Fruit fly (Drosophila melanogaster) whole organism, pupa: Measurements from ENCODE around the gene Creld.

Experiments used
- CG10348 ChIP-seq: fragments of 200-800 bp; sonication (Bioruptor generic); IDR thresholded peaks from 2 replicates; pipeline ENCODE4 v1.3.6; 2022; ENCODE audit warnings: missing biosample characterization, missing genetic modification characterization
- CG12605 ChIP-seq: fragments of 200-800 bp; sonication (Bioruptor generic); IDR thresholded peaks from 2 replicates; pipeline ENCODE4 v1.3.6; 2022; ENCODE audit warnings: missing biosample characterization, missing genetic modification characterization
- CG13204 ChIP-seq: fragments of 200-800 bp; sonication (Bioruptor generic); optimal IDR thresholded peaks from 2 replicates; lab custom pipeline; 2018; ENCODE audit warnings: missing biosample characterization, mild to moderate bottlenecking, missing genetic modification characterization, moderate library complexity
- CG14655 ChIP-seq: fragments of 200-800 bp; sonication (Bioruptor generic); optimal IDR thresholded peaks from 3 replicates; lab custom pipeline; 2017; ENCODE audit warnings: mild to moderate bottlenecking, missing biosample characterization, missing genetic modification reagents, missing genetic modification characterization
- CG15710 ChIP-seq: fragments of 200-800 bp; sonication (Bioruptor generic); optimal IDR thresholded peaks from 2 replicates; lab custom pipeline; 2018; ENCODE audit warnings: missing biosample characterization, mild to moderate bottlenecking, missing genetic modification characterization, moderate library complexity
- CG17806 ChIP-seq: fragments of 200-800 bp; sonication (Bioruptor generic); optimal IDR thresholded peaks from 2 replicates; lab custom pipeline; 2018; ENCODE audit warnings: missing biosample characterization, mild to moderate bottlenecking, missing genetic modification characterization, moderate library complexity
- CG32121 ChIP-seq: fragments of 200-800 bp; sonication (Bioruptor generic); IDR thresholded peaks from 2 replicates; pipeline ENCODE4 v1.3.6; 2022; ENCODE audit warnings: missing biosample characterization, missing genetic modification characterization
- CG34367 ChIP-seq: fragments of 200-800 bp; sonication (Bioruptor generic); optimal IDR thresholded peaks from 2 replicates; lab custom pipeline; 2018; ENCODE audit warnings: missing biosample characterization, mild to moderate bottlenecking, missing genetic modification characterization
- CG4496 ChIP-seq: fragments of 200-800 bp; sonication (Bioruptor generic); IDR thresholded peaks from 3 replicates; pipeline ENCODE4 v1.3.6; 2022; ENCODE audit warnings: missing biosample characterization, missing genetic modification characterization
- CG8159 ChIP-seq: fragments of 200-800 bp; sonication (Bioruptor generic); optimal IDR thresholded peaks from 3 replicates; lab custom pipeline; 2018; ENCODE audit warnings: missing biosample characterization, mild to moderate bottlenecking, missing genetic modification characterization, moderate library complexity
- CG8301 ChIP-seq: fragments of 200-800 bp; sonication (Bioruptor generic); optimal IDR thresholded peaks from 2 replicates; lab custom pipeline; 2018; ENCODE audit warnings: missing biosample characterization, mild to moderate bottlenecking, missing genetic modification characterization
- CG9948 ChIP-seq: fragments of 200-800 bp; sonication (Bioruptor generic); optimal IDR thresholded peaks from 2 replicates; lab custom pipeline; 2018; ENCODE audit warnings: missing biosample characterization, mild to moderate bottlenecking, missing genetic modification characterization, moderate library complexity
- D1 ChIP-seq: fragments of 200-800 bp; sonication (Bioruptor generic); optimal IDR thresholded peaks from 2 replicates; lab custom pipeline; 2018; ENCODE audit warnings: missing biosample characterization, mild to moderate bottlenecking, missing genetic modification characterization, moderate library complexity
- EcR ChIP-seq: fragments of 200-800 bp; sonication (Bioruptor generic); optimal IDR thresholded peaks from 3 replicates; lab custom pipeline; 2019; ENCODE audit warnings: missing biosample characterization, missing genetic modification characterization, mild to moderate bottlenecking, moderate library complexity, missing genetic modification reagents
- Ets98B ChIP-seq: fragments of 200-800 bp; sonication (Bioruptor generic); IDR thresholded peaks from 2 replicates; pipeline ENCODE4 v1.3.6; 2022; ENCODE audit warnings: missing biosample characterization, missing genetic modification characterization
- Pif1A ChIP-seq: fragments of 200-800 bp; sonication (Bioruptor generic); optimal IDR thresholded peaks from 3 replicates; lab custom pipeline; 2016; ENCODE audit warnings: missing biosample characterization, missing genetic modification characterization
- Pif1B ChIP-seq: fragments of 200-800 bp; sonication (Bioruptor generic); optimal IDR thresholded peaks from 3 replicates; lab custom pipeline; 2016; ENCODE audit warnings: missing biosample characterization, missing genetic modification characterization
- Snoo ChIP-seq: fragments of 200-800 bp; sonication (Bioruptor generic); optimal IDR thresholded peaks from 3 replicates; lab custom pipeline; 2017; ENCODE audit warnings: missing biosample characterization, mild to moderate bottlenecking, missing genetic modification characterization, inconsistent platforms
- fd96Ca ChIP-seq: fragments of 200-800 bp; sonication (Bioruptor generic); IDR thresholded peaks from 3 replicates; pipeline ENCODE4 v1.3.6; 2022; ENCODE audit warnings: missing biosample characterization, missing genetic modification characterization
- gl ChIP-seq: fragments of 200-800 bp; sonication (Bioruptor generic); optimal IDR thresholded peaks from 2 replicates; lab custom pipeline; 2018; ENCODE audit warnings: missing biosample characterization, mild to moderate bottlenecking, missing genetic modification characterization
- rn ChIP-seq: fragments of 200-800 bp; sonication (Bioruptor generic); IDR thresholded peaks from 2 replicates; pipeline ENCODE4 v1.3.6; 2022; ENCODE audit warnings: missing biosample characterization, missing genetic modification characterization

Creld gene

DNA sequence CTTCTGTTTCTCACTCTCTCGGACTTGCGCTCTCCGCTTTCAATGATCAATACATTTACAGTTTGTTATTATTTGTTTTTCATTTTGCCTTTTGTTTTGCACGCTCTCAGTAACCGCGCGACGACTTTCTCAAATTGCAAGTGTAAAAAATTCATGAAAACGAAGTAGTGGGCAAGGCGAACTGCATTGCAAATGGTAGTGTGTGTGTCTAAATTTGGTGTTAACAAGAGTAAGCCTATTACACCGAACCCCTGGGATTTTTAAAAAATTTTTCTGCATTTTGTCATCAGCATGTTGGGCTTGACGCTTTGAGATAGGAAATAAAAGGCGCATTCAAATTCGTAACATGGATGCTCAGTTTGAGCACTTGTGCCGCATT lies 34.9 kb upstream of the Creld start:
- TF ChIP-seq Snoo (tag; lab: Kevin White, UChicago), result no peak
- TF ChIP-seq CG12605 (GFP tag; lab: Robert Waterston, UW), result 0 out of 2 replicates have a peak, but pooled peaks have one; percentile 7

DNA sequence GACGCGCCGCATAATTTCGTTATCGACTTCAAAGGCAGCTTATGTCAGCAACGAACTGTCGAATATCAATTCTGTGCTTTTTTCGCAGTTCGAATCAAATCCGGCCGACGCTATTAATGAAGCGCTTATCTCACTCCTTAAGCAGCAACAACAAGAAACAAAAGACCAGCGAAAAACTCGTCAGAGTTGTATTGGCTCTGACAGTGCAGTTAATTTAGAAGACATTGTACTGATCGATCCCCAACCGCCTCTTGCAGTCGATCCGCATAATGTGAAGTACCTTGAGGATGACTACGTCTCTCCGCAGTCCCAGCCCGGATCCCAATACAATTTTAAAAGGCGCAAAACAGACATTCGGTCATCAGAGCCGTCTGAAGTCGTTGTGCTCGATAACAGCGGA lies 32.6 kb upstream of the Creld start:
- TF ChIP-seq D1 (tag; lab: Kevin White, UChicago) (no peak), CG15710 (tag; lab: Kevin White, UChicago) (no peak), Pif1A (GFP tag; lab: Kevin White, UChicago) (no peak), CG4496 (no peak), CG14655 (GFP tag; lab: Kevin White, UChicago) (no peak), CG13204 (GFP tag; lab: Kevin White, UChicago) (no peak), CG8301 (tag; lab: Kevin White, UChicago) (no peak), rn (no peak), CG17806 (tag; lab: Kevin White, UChicago) (no peak), CG8159 (tag; lab: Kevin White, UChicago) (no peak), CG9948 (tag; lab: Kevin White, UChicago) (no peak), Ets98B (GFP tag; lab: Robert Waterston, UW) (no peak), EcR (GFP tag; lab: Kevin White, UChicago) (no peak), CG12605 (GFP tag; lab: Robert Waterston, UW) (no peak), CG10348 (no peak), Pif1B (GFP tag; lab: Kevin White, UChicago) (no peak), CG34367 (no peak), CG32121 (no peak)

DNA sequence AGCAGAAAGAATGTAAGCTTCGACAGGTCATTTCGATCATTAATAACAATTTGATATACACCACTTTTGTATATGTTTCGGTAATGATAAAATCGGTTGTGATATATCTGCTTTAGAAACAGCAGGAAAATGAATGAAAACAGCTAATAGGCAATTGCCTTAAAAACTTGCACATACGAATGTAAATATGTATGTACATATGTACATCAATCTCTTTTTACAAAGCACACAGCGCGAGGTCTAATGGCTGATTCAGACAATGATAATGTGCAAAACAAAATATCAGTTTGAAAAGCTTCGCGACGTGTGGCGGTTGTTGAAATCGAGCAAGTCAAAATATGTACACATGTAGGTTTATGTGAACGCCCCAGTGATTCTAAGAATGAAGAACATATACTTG lies 30.7 kb upstream of the Creld start, which contains the start of gene galectin:
Gene galectin (plus strand): TSS at position 301 of the 400 bp plus-strand sequence.
- TF ChIP-seq Snoo (tag; lab: Kevin White, UChicago) (no peak), CG9948 (tag; lab: Kevin White, UChicago) (no peak), Ets98B (GFP tag; lab: Robert Waterston, UW) (no peak), CG4496 (no peak), Pif1B (GFP tag; lab: Kevin White, UChicago) (no peak), CG32121 (no peak), CG8301 (tag; lab: Kevin White, UChicago) (no peak), D1 (tag; lab: Kevin White, UChicago) (no peak), gl (tag; lab: Kevin White, UChicago) (no peak), CG14655 (GFP tag; lab: Kevin White, UChicago) (no peak)

DNA sequence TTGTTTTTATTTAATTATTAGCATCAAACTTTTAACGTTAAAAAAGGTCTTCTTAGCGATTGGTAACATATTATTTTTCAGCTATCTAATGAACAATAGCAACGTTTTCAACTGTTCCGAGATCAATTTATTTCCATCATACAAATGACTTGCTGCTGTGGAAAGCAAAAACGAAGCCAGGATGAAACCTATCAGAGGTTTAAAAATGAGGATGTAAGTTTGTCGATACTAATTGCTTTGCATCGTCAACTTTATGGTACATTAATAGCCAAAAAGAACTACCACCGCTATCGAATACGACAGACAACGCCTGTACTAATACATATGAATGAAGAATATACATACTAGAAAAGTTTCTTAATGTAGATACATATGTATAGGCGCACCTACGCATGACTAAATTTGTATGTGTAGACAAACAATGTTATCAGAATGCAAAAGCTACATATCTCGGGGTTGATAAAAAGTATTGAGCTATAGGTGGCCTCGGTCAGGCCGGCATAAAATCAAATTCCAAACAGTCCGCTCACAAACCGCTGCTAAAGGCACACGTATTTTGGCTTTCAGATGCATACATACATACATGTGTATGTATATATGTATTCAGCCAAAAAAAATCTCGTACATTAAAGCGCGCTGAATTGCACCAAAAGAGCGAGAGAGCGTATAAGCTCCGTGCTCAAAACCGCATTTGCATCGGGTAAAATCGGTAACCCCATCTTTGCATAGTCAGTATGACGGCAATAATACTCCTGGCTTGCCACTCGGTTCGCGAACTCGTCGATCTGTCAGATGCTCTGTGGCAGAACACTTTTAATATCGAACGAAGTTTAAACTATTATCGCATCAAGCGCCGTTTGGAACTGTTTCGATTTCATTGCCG lies 30.1 kb upstream of the Creld start:
- TF ChIP-seq CG12605 (GFP tag; lab: Robert Waterston, UW) (0 out of 2 replicates have a peak, but pooled peaks have one; percentile 7), CG4496 (peak; percentile 56; the same call in 1 of the 3 replicates), Ets98B (GFP tag; lab: Robert Waterston, UW) (peak; percentile 40; the same call in 1 of the 2 replicates), CG10348 (no peak), CG13204 (GFP tag; lab: Kevin White, UChicago) (no peak)
- TF ChIP-seq, all 21 proteins: peak for 3

DNA sequence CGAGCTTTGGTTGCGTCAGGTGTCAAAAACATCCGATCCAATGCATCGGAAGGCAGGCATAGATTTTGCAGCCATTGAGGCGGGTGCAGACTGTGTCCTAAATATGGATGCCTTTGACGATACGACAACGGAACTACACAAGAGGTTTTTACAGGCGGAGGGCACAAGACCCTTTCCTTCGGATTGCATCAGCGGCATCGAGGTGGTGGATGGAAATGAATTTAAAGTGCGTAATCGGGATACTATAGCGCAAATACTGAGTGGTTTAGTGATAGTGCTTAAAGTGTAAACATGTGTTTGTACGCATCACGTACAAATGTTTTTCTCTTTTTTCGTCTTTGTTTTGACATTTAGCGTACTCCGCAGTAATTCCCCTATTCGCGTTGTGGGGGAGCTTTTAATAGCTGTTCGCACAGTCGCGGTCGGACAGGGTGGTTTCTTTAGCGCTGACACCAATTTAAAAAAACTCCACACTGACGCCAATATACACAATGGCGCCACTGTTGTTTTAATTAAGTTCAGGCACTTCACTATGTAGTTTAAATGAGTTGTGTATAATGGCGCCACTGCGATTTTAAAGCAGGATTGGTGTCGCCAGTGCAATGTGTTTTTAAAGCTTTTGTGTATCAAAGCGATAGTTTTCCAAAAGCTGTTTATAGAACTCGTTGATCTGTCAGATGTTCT lies 29.3 kb upstream of the Creld start:
- no peak for TF ChIP-seq Pif1A (GFP tag; lab: Kevin White, UChicago)
- TF ChIP-seq CG9948 (tag; lab: Kevin White, UChicago), result no peak
- no peak for TF ChIP-seq fd96Ca (GFP tag; lab: Robert Waterston, UW)
- TF ChIP-seq D1 (tag; lab: Kevin White, UChicago), result no peak
- TF ChIP-seq rn, result no peak
- no peak for TF ChIP-seq CG15710 (tag; lab: Kevin White, UChicago)
- no peak for TF ChIP-seq Snoo (tag; lab: Kevin White, UChicago)
- no peak for TF ChIP-seq CG8159 (tag; lab: Kevin White, UChicago)
- no peak for TF ChIP-seq CG10348

DNA sequence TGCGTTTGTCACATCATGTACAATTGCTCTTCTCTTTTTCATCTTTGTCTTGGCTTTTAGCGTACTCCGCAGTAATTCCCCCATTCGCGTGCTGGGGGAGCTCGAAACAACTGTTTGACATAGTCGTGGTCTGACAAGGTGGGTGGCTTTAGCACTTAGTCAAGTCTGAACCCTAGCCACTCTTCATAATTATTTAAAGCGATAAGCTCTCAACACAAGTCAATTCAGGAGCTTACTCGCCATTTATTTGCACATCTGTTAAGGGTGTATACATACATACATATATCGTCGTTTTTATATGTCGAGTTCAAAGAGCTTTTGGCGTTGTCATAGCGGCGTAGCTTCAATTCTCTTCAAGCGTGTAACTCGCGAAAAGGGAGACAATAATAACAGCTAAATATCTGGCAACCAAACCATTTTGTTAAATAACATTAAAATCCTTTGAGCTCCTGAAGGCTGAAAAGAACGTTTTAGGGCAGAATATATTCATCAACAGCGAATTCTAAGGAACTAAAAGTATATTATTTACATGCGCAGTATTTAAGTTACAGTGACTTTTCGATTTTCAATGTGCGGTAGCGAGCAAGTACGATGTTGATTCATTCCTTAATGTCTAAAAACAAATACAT lies 28.3 kb upstream of the Creld start:
- TF ChIP-seq fd96Ca (GFP tag; lab: Robert Waterston, UW) (no peak), EcR (GFP tag; lab: Kevin White, UChicago) (peak; percentile 31)
